Fruit fly (Drosophila melanogaster) whole organism, embryonic: Measurements from ENCODE around the gene WRNexo.

Experiments
- BEAF-32 ChIP-seq: fragments of 200-800 bp; sonication (Bioruptor generic); optimal IDR thresholded peaks from 3 replicates; lab custom pipeline; 2017; ENCODE audit warnings: missing biosample characterization, missing genetic modification characterization, mild to moderate bottlenecking, moderate library complexity, missing genetic modification reagents
- CG11398 ChIP-seq: fragments of 200-800 bp; sonication (Bioruptor generic); optimal IDR thresholded peaks from 2 replicates; lab custom pipeline; 2016; ENCODE audit warnings: missing biosample characterization, missing genetic modification characterization
- CG11560 ChIP-seq: fragments of 200-800 bp; sonication (Bioruptor generic); IDR thresholded peaks from 3 replicates; pipeline ENCODE4 v1.3.6; 2022; ENCODE audit warnings: missing biosample characterization, missing genetic modification characterization
- CG12104 ChIP-seq: fragments of 200-800 bp; sonication (Bioruptor generic); optimal IDR thresholded peaks from 3 replicates; lab custom pipeline; 2016; ENCODE audit warnings: missing biosample characterization, missing genetic modification characterization
- CG14050 ChIP-seq: fragments of 200-800 bp; sonication (Bioruptor generic); IDR thresholded peaks from 3 replicates; pipeline ENCODE4 v1.3.6; 2022; ENCODE audit warnings: missing biosample characterization, missing genetic modification characterization
- CG16863 ChIP-seq: fragments of 200-800 bp; sonication (Bioruptor generic); optimal IDR thresholded peaks from 3 replicates; lab custom pipeline; 2016; ENCODE audit warnings: missing biosample characterization, missing genetic modification characterization
- CG30431 ChIP-seq: fragments of 200-800 bp; sonication (Bioruptor generic); optimal IDR thresholded peaks from 2 replicates; lab custom pipeline; 2017; ENCODE audit warnings: missing biosample characterization, missing genetic modification characterization
- CG31224 ChIP-seq: fragments of 200-800 bp; sonication (Bioruptor generic); IDR thresholded peaks from 2 replicates; pipeline ENCODE4 v1.3.6; 2022; ENCODE audit warnings: missing biosample characterization, missing genetic modification characterization
- CG43689 ChIP-seq: fragments of 200-800 bp; sonication (Bioruptor generic); IDR thresholded peaks from 2 replicates; pipeline ENCODE4 v1.3.6; 2022; ENCODE audit warnings: missing biosample characterization, missing genetic modification characterization
- CG6272 ChIP-seq: fragments of 200-800 bp; sonication (Bioruptor generic); IDR thresholded peaks from 2 replicates; pipeline ENCODE4 v1.3.6; 2022; ENCODE audit warnings: missing biosample characterization, missing genetic modification characterization
- CG6654 ChIP-seq: fragments of 200-800 bp; sonication (Bioruptor generic); optimal IDR thresholded peaks from 2 replicates; lab custom pipeline; 2017; ENCODE audit warnings: missing biosample characterization, mild to moderate bottlenecking, missing genetic modification characterization
- CG8944 ChIP-seq: fragments of 200-800 bp; sonication (Bioruptor generic); optimal IDR thresholded peaks from 3 replicates; lab custom pipeline; 2016; ENCODE audit warnings: missing biosample characterization, missing genetic modification characterization
- Eip74EF ChIP-seq, 2 experiments: fragments of 200-800 bp in 1 of 2; fragments of >200 bp in 1 of 2; sonication (Bioruptor generic) in 1 of 2; optimal IDR thresholded peaks; 2 replicates each; lab custom pipeline; 2017 to 2019; ENCODE audit warnings: missing biosample characterization in 2 of 2, missing genetic modification characterization in 2 of 2, mild to moderate bottlenecking in 1 of 2, moderate library complexity in 1 of 2
- Elba2 ChIP-seq: fragments of 200-800 bp; sonication (Bioruptor generic); optimal IDR thresholded peaks from 3 replicates; lab custom pipeline; 2016; ENCODE audit warnings: missing biosample characterization, missing genetic modification characterization
- NC2α ChIP-seq: fragments of 200-800 bp; sonication (Bioruptor generic); optimal IDR thresholded peaks from 2 replicates; lab custom pipeline; 2016; ENCODE audit warnings: missing biosample characterization, missing genetic modification characterization
- NC2β ChIP-seq: fragments of 200-800 bp; sonication (Bioruptor generic); optimal IDR thresholded peaks from 2 replicates; lab custom pipeline; 2016; ENCODE audit warnings: missing biosample characterization, missing genetic modification characterization
- NK7.1 ChIP-seq: fragments of 200-800 bp; sonication (Bioruptor generic); optimal IDR thresholded peaks from 3 replicates; lab custom pipeline; 2016; ENCODE audit warnings: missing biosample characterization, missing genetic modification characterization
- Nf-YA ChIP-seq: fragments of 200-800 bp; sonication (Bioruptor generic); IDR thresholded peaks from 2 replicates; pipeline ENCODE4 v1.3.6; 2022; ENCODE audit warnings: missing biosample characterization, missing genetic modification characterization
- Optix ChIP-seq: fragments of 200-800 bp; sonication (Bioruptor generic); IDR thresholded peaks from 3 replicates; pipeline ENCODE4 v1.3.6; 2022; ENCODE audit warnings: missing biosample characterization, missing genetic modification characterization
- Sox102F ChIP-seq: fragments of 200-800 bp; sonication (Bioruptor generic); optimal IDR thresholded peaks from 2 replicates; lab custom pipeline; 2018; ENCODE audit warnings: missing biosample characterization, mild to moderate bottlenecking, missing genetic modification characterization, moderate library complexity
- Vsx1 ChIP-seq: fragments of 200-800 bp; sonication (Bioruptor generic); optimal IDR thresholded peaks from 2 replicates; lab custom pipeline; 2017; ENCODE audit warnings: missing biosample characterization, mild to moderate bottlenecking, missing genetic modification characterization, missing genetic modification reagents
- Xbp1 ChIP-seq: fragments of 200-800 bp; sonication (Bioruptor generic); optimal IDR thresholded peaks from 3 replicates; lab custom pipeline; 2016; ENCODE audit warnings: missing biosample characterization, mild to moderate bottlenecking, missing genetic modification characterization
- Xrp1 ChIP-seq: fragments of 200-800 bp; sonication (Bioruptor generic); IDR thresholded peaks from 2 replicates; pipeline ENCODE4 v1.3.6; 2022; ENCODE audit warnings: missing biosample characterization, missing genetic modification characterization
- YL-1 ChIP-seq: fragments of 200-800 bp; sonication (Bioruptor generic); optimal IDR thresholded peaks from 3 replicates; lab custom pipeline; 2017; ENCODE audit warnings: missing biosample characterization, mild to moderate bottlenecking, missing genetic modification characterization
- amos ChIP-seq: fragments of 200-800 bp; sonication (Bioruptor generic); IDR thresholded peaks from 2 replicates; pipeline ENCODE4 v1.3.6; 2022; ENCODE audit warnings: missing biosample characterization, missing genetic modification characterization; ENCODE audit not compliant: partially characterized antibody
- ap ChIP-seq: fragments of 200-800 bp; sonication (Bioruptor generic); IDR thresholded peaks from 2 replicates; pipeline ENCODE4 v1.3.6; 2022; ENCODE audit warnings: missing biosample characterization, missing genetic modification characterization
- crol ChIP-seq: fragments of 200-800 bp; sonication (Bioruptor generic); IDR thresholded peaks from 2 replicates; pipeline ENCODE4 v1.3.6; 2022; ENCODE audit warnings: missing biosample characterization, missing genetic modification characterization
- dati ChIP-seq: fragments of 200-800 bp; sonication (Bioruptor generic); IDR thresholded peaks from 2 replicates; pipeline ENCODE4 v1.3.6; 2022; ENCODE audit warnings: missing biosample characterization, missing genetic modification characterization
- fd102C ChIP-seq: fragments of 200-800 bp; sonication (Bioruptor generic); optimal IDR thresholded peaks from 2 replicates; lab custom pipeline; 2018; ENCODE audit warnings: missing biosample characterization, mild to moderate bottlenecking, missing genetic modification characterization, moderate library complexity
- gfzf ChIP-seq: fragments of 200-800 bp; sonication (Bioruptor generic); optimal IDR thresholded peaks from 2 replicates; lab custom pipeline; 2016; ENCODE audit warnings: missing biosample characterization, mild to moderate bottlenecking, missing genetic modification characterization, moderate library complexity
- h ChIP-seq: fragments of >200 bp; optimal IDR thresholded peaks from 2 replicates; lab custom pipeline; 2017
- insv ChIP-seq, 2 experiments: fragments of 200-800 bp; sonication (Bioruptor generic); optimal IDR thresholded peaks; 3 replicates each; lab custom pipeline; 2016 to 2018; ENCODE audit warnings: missing biosample characterization in 2 of 2, missing genetic modification characterization in 2 of 2
- inv ChIP-seq: fragments of 200-800 bp; sonication (Bioruptor generic); IDR thresholded peaks from 2 replicates; pipeline ENCODE4 v1.3.6; 2022; ENCODE audit warnings: missing biosample characterization, missing genetic modification characterization; ENCODE audit not compliant: partially characterized antibody
- lab ChIP-seq: fragments of 200-800 bp; sonication (Bioruptor generic); optimal IDR thresholded peaks from 3 replicates; lab custom pipeline; 2017; ENCODE audit warnings: missing biosample characterization, missing genetic modification characterization, mild to moderate bottlenecking, moderate library complexity, missing genetic modification reagents
- lola ChIP-seq, 3 experiments: fragments of >200 bp in 2 of 3; fragments of 200-800 bp in 1 of 3; sonication (Bioruptor generic) in 1 of 3; optimal IDR thresholded peaks; 2 replicates each; lab custom pipeline; 2017 to 2019; ENCODE audit warnings: missing biosample characterization in 3 of 3, missing genetic modification characterization in 3 of 3, mild to moderate bottlenecking in 1 of 3, moderate library complexity in 1 of 3
- luna ChIP-seq: fragments of 200-800 bp; sonication (Bioruptor generic); optimal IDR thresholded peaks from 2 replicates; lab custom pipeline; 2016; ENCODE audit warnings: missing biosample characterization, missing genetic modification characterization
- mam ChIP-seq: fragments of 200-800 bp; sonication (Bioruptor generic); optimal IDR thresholded peaks from 3 replicates; lab custom pipeline; 2016; ENCODE audit warnings: missing biosample characterization, missing genetic modification characterization
- nmo ChIP-seq: fragments of 200-800 bp; sonication (Bioruptor generic); optimal IDR thresholded peaks from 2 replicates; lab custom pipeline; 2018; ENCODE audit warnings: missing biosample characterization, mild to moderate bottlenecking, missing genetic modification characterization, moderate library complexity
- peb ChIP-seq: fragments of 200-800 bp; sonication (Bioruptor generic); IDR thresholded peaks from 2 replicates; pipeline ENCODE4 v1.3.6; 2022; ENCODE audit warnings: missing biosample characterization, missing genetic modification characterization
- pfk ChIP-seq: fragments of 200-800 bp; sonication (Bioruptor generic); optimal IDR thresholded peaks from 2 replicates; lab custom pipeline; 2018; ENCODE audit warnings: missing biosample characterization, mild to moderate bottlenecking, missing genetic modification characterization, moderate library complexity
- sens-2 ChIP-seq: fragments of 200-800 bp; sonication (Bioruptor generic); IDR thresholded peaks from 2 replicates; pipeline ENCODE4 v1.3.6; 2022; ENCODE audit warnings: missing biosample characterization, missing genetic modification characterization
- sim ChIP-seq: fragments of 200-800 bp; sonication (Bioruptor generic); IDR thresholded peaks from 2 replicates; pipeline ENCODE4 v1.3.6; 2022; ENCODE audit warnings: missing biosample characterization, missing genetic modification characterization
- sr ChIP-seq: fragments of 200-800 bp; sonication (Bioruptor generic); IDR thresholded peaks from 3 replicates; pipeline ENCODE4 v1.3.6; 2022; ENCODE audit warnings: missing biosample characterization, missing genetic modification characterization
- stc ChIP-seq: fragments of 200-800 bp; sonication (Bioruptor generic); IDR thresholded peaks from 2 replicates; pipeline ENCODE4 v1.3.6; 2022; ENCODE audit warnings: missing biosample characterization, missing genetic modification characterization
- trh ChIP-seq: fragments of 200-800 bp; sonication (Bioruptor generic); optimal IDR thresholded peaks from 2 replicates; lab custom pipeline; 2016; ENCODE audit warnings: missing biosample characterization, missing genetic modification characterization
- tup ChIP-seq: fragments of 200-800 bp; sonication (Bioruptor generic); optimal IDR thresholded peaks from 2 replicates; lab custom pipeline; 2016; ENCODE audit warnings: missing biosample characterization, mild to moderate bottlenecking, missing genetic modification characterization, moderate library complexity
- vvl ChIP-seq: fragments of 200-800 bp; sonication (Bioruptor generic); IDR thresholded peaks from 2 replicates; pipeline ENCODE4 v1.3.6; 2022; ENCODE audit warnings: missing biosample characterization, missing genetic modification characterization
- zen2 ChIP-seq: fragments of 200-800 bp; sonication (Bioruptor generic); IDR thresholded peaks from 3 replicates; pipeline ENCODE4 v1.3.6; 2022; ENCODE audit warnings: missing biosample characterization, missing genetic modification characterization; ENCODE audit not compliant: partially characterized antibody
- zfh1 ChIP-seq: fragments of 200-800 bp; sonication (Bioruptor generic); IDR thresholded peaks from 3 replicates; pipeline ENCODE4 v1.3.6; 2022; ENCODE audit warnings: missing biosample characterization, missing genetic modification characterization

Gene WRNexo

dm6 chr3R:18396801-18397604 lies 31.0 kb upstream of the WRNexo start, which contains the start of gene Vti1b (continued):
- peak; percentile 88 for TF ChIP-seq CG12104 (GFP tag; lab: Kevin White, UChicago)
- TF ChIP-seq CG43689 (GFP tag; lab: Robert Waterston, UW) = peak; percentile 69
- peak; percentile 86 for TF ChIP-seq CG11398
- peak; percentile 63 for TF ChIP-seq Elba2 (GFP tag; lab: Kevin White, UChicago)
- peak; percentile 7 for TF ChIP-seq gfzf (GFP tag; lab: Kevin White, UChicago)
- peak; percentile 81 for TF ChIP-seq CG6654 (GFP tag; lab: Kevin White, UChicago)
- TF ChIP-seq YL-1 = peak; percentile 64
- peak in 1 of 3 experiments; percentile 91 for TF ChIP-seq lola (GFP tag; optimal IDR thresholded peaks at IDR 0.05; lab: Kevin White, UChicago)
- peak; percentile 79 for TF ChIP-seq dati (GFP tag; lab: Robert Waterston, UW)
- TF ChIP-seq BEAF-32 (GFP tag; lab: Kevin White, UChicago) = peak; percentile 26
- peak; percentile 83 for TF ChIP-seq NK7.1
- TF ChIP-seq h (lab: Kevin White, UChicago) = no peak
- TF ChIP-seq luna (GFP tag; lab: Kevin White, UChicago) = peak; percentile 81
- TF ChIP-seq Sox102F = peak; percentile 97
- TF ChIP-seq sens-2 (GFP tag; lab: Robert Waterston, UW) = peak; percentile 89
- TF ChIP-seq CG16863 (GFP tag; lab: Kevin White, UChicago) = peak; percentile 94
- TF ChIP-seq peb = peak; percentile 92
- TF ChIP-seq vvl (GFP tag; lab: Robert Waterston, UW) = peak; percentile 97
- TF ChIP-seq NC2β (GFP tag; lab: Kevin White, UChicago) = peak; percentile 92
- peak; percentile 96 for TF ChIP-seq nmo
- TF ChIP-seq lab = peak; percentile 97
- TF ChIP-seq Xrp1 (GFP tag; lab: Robert Waterston, UW) = peak; percentile 96
- TF ChIP-seq mam = peak; percentile 89
- TF ChIP-seq Vsx1 (GFP tag; lab: Kevin White, UChicago) = peak; percentile 87
- TF ChIP-seq zfh1 (GFP tag; lab: Robert Waterston, UW) = peak; percentile 92
- TF ChIP-seq tup (GFP tag; lab: Kevin White, UChicago) = peak; percentile 79
- TF ChIP-seq Nf-YA (GFP tag; lab: Robert Waterston, UW) = peak; percentile 90
- TF ChIP-seq sim = peak; percentile 73
- TF ChIP-seq trh = peak; percentile 63
- peak; percentile 89 for TF ChIP-seq NC2α (GFP tag; lab: Kevin White, UChicago)
- peak; percentile 93 for TF ChIP-seq crol (GFP tag; lab: Robert Waterston, UW)
- TF ChIP-seq Eip74EF (GFP tag; optimal IDR thresholded peaks at IDR 0.05; lab: Kevin White, UChicago) = peak in 1 of 2 experiments; percentile 92
- peak; percentile 87 for TF ChIP-seq sr
- TF ChIP-seq CG30431 = peak; percentile 92
- TF ChIP-seq Optix = peak; percentile 92
- TF ChIP-seq Xbp1 (GFP tag; lab: Kevin White, UChicago) = peak; percentile 96
- peak; percentile 84 for TF ChIP-seq CG31224 (GFP tag; lab: Robert Waterston, UW)
- peak; percentile 7; the same call in 1 of the 3 replicates for TF ChIP-seq zen2 (GFP tag; lab: Robert Waterston, UW)
- TF ChIP-seq amos (GFP tag; lab: Robert Waterston, UW) = no peak
- TF ChIP-seq CG11560 (tag; lab: Robert Waterston, UW) = peak; percentile 75; the same call in 2 of the 3 replicates
- TF ChIP-seq inv (GFP tag; lab: Robert Waterston, UW) = no peak
- TF ChIP-seq stc (GFP tag; lab: Robert Waterston, UW) = peak; percentile 91
- peak; percentile 57 for TF ChIP-seq fd102C (GFP tag; lab: Kevin White, UChicago)
- peak in 1 of 2 experiments; percentile 47 for TF ChIP-seq insv (GFP tag; optimal IDR thresholded peaks at IDR 0.05; lab: Kevin White, UChicago)
- peak; percentile 91 for TF ChIP-seq CG8944 (GFP tag; lab: Kevin White, UChicago)
- peak; percentile 90 for TF ChIP-seq CG14050 (GFP tag; lab: Robert Waterston, UW)
- peak; percentile 88 for TF ChIP-seq CG6272
- peak; percentile 87 for TF ChIP-seq ap (GFP tag; lab: Robert Waterston, UW)
- no peak for TF ChIP-seq pfk (GFP tag; lab: Kevin White, UChicago)
